Fruit fly (Drosophila melanogaster) whole organism, embryonic: ENCODE data around the gene CG34269.

Experiments
- CG11456 ChIP-seq: fragments of 200-800 bp; sonication (Bioruptor generic); IDR thresholded peaks from 3 replicates; pipeline ENCODE4 v1.3.6; 2022; ENCODE audit warnings: missing biosample characterization, missing genetic modification characterization
- CG11695 ChIP-seq: fragments of 200-800 bp; sonication (Bioruptor generic); IDR thresholded peaks from 3 replicates; pipeline ENCODE4 v1.3.6; 2022; ENCODE audit warnings: missing biosample characterization, missing genetic modification characterization
- CG12769 ChIP-seq: fragments of 200-800 bp; sonication (Bioruptor generic); optimal IDR thresholded peaks from 2 replicates; lab custom pipeline; 2019; ENCODE audit warnings: missing biosample characterization, mild to moderate bottlenecking, missing genetic modification characterization, moderate library complexity
- CG13894 ChIP-seq: fragments of 200-800 bp; sonication (Bioruptor generic); optimal IDR thresholded peaks from 3 replicates; lab custom pipeline; 2018; ENCODE audit warnings: missing biosample characterization, mild to moderate bottlenecking, missing genetic modification characterization, moderate library complexity
- CG1529 ChIP-seq: fragments of 200-800 bp; sonication (Bioruptor generic); optimal IDR thresholded peaks from 3 replicates; lab custom pipeline; 2018; ENCODE audit warnings: missing biosample characterization, missing genetic modification characterization
- CG1647 ChIP-seq: fragments of 200-800 bp; sonication (Bioruptor generic); optimal IDR thresholded peaks from 3 replicates; lab custom pipeline; 2016; ENCODE audit warnings: missing biosample characterization, missing genetic modification characterization
- CG1832 ChIP-seq: fragments of 200-800 bp; sonication (Bioruptor generic); optimal IDR thresholded peaks from 2 replicates; lab custom pipeline; 2017; ENCODE audit warnings: missing biosample characterization, mild to moderate bottlenecking, missing genetic modification characterization, inconsistent platforms
- CG2889 ChIP-seq: fragments of 200-800 bp; sonication (Bioruptor generic); IDR thresholded peaks from 3 replicates; pipeline ENCODE4 v1.3.6; 2022; ENCODE audit warnings: missing biosample characterization, missing genetic modification characterization
- CG30403 ChIP-seq: fragments of 200-800 bp; sonication (Bioruptor generic); optimal IDR thresholded peaks from 3 replicates; lab custom pipeline; 2016; ENCODE audit warnings: missing biosample characterization, missing genetic modification characterization
- CG4730 ChIP-seq: fragments of 200-800 bp; sonication (Bioruptor generic); IDR thresholded peaks from 2 replicates; pipeline ENCODE4 v1.3.6; 2022; ENCODE audit warnings: missing biosample characterization, missing genetic modification characterization
- CG5180 ChIP-seq: fragments of 200-800 bp; sonication (Bioruptor generic); optimal IDR thresholded peaks from 3 replicates; lab custom pipeline; 2017; ENCODE audit warnings: missing biosample characterization, missing genetic modification characterization, mild to moderate bottlenecking, moderate library complexity, missing genetic modification reagents
- CG6175 ChIP-seq: fragments of 200-800 bp; sonication (Bioruptor generic); IDR thresholded peaks from 3 replicates; pipeline ENCODE4 v1.3.6; 2022; ENCODE audit warnings: missing biosample characterization, missing genetic modification characterization
- CG6765 ChIP-seq: fragments of 200-800 bp; sonication (Bioruptor generic); optimal IDR thresholded peaks from 3 replicates; lab custom pipeline; 2017; ENCODE audit warnings: missing biosample characterization, mild to moderate bottlenecking, missing genetic modification characterization
- CG6791 ChIP-seq: fragments of 200-800 bp; sonication (Bioruptor generic); IDR thresholded peaks from 3 replicates; pipeline ENCODE4 v1.3.6; 2022; ENCODE audit warnings: missing biosample characterization, missing genetic modification characterization; ENCODE audit not compliant: partially characterized antibody
- CG7963 ChIP-seq: fragments of 200-800 bp; sonication (Bioruptor generic); IDR thresholded peaks from 3 replicates; pipeline ENCODE4 v1.3.6; 2022; ENCODE audit warnings: missing biosample characterization, missing genetic modification characterization; ENCODE audit not compliant: partially characterized antibody
- D19A ChIP-seq: fragments of 200-800 bp; optimal IDR thresholded peaks from 3 replicates; lab custom pipeline; 2019; ENCODE audit warnings: missing biosample characterization, mild to moderate bottlenecking, missing genetic modification characterization, moderate library complexity
- Dfd ChIP-seq, 2 experiments: fragments of >200 bp; optimal IDR thresholded peaks; 2 replicates each; lab custom pipeline; 2017; ENCODE audit warnings: missing biosample characterization in 2 of 2, missing genetic modification characterization in 2 of 2
- Dll ChIP-seq: fragments of 200-800 bp; sonication (Bioruptor generic); IDR thresholded peaks from 4 replicates; pipeline ENCODE4 v1.3.6; 2022; ENCODE audit warnings: missing biosample characterization, missing genetic modification characterization; ENCODE audit not compliant: partially characterized antibody
- Drgx ChIP-seq: fragments of 200-800 bp; sonication (Bioruptor generic); IDR thresholded peaks from 2 replicates; pipeline ENCODE4 v1.3.6; 2022; ENCODE audit warnings: missing biosample characterization, missing genetic modification characterization
- Fer3 ChIP-seq: fragments of 200-800 bp; sonication (Bioruptor generic); optimal IDR thresholded peaks from 2 replicates; lab custom pipeline; 2018; ENCODE audit warnings: missing biosample characterization, mild to moderate bottlenecking, missing genetic modification characterization, moderate library complexity
- HHEX ChIP-seq: fragments of 200-800 bp; sonication (Bioruptor generic); optimal IDR thresholded peaks from 3 replicates; lab custom pipeline; 2017; ENCODE audit warnings: missing biosample characterization, mild to moderate bottlenecking, missing genetic modification characterization, missing genetic modification reagents
- Med ChIP-seq: fragments of 200-800 bp; sonication (Bioruptor generic); peaks from one replicate; lab custom pipeline; 2016; ENCODE audit warnings: missing biosample characterization, missing genetic modification characterization, mild to moderate bottlenecking, inconsistent platforms, moderate library complexity
- Scr ChIP-seq: fragments of 200-800 bp; sonication (Bioruptor generic); IDR thresholded peaks from 2 replicates; pipeline ENCODE4 v1.3.6; 2022; ENCODE audit warnings: missing biosample characterization, missing genetic modification characterization; ENCODE audit not compliant: partially characterized antibody
- Sry-β ChIP-seq: fragments of 200-800 bp; sonication (Bioruptor generic); optimal IDR thresholded peaks from 2 replicates; lab custom pipeline; 2018; ENCODE audit warnings: missing biosample characterization, mild to moderate bottlenecking, missing genetic modification characterization, moderate library complexity
- Sry-δ ChIP-seq: fragments of 200-800 bp; sonication (Bioruptor generic); optimal IDR thresholded peaks from 2 replicates; lab custom pipeline; 2016; ENCODE audit warnings: missing biosample characterization, missing genetic modification characterization
- abd-A ChIP-seq: fragments of 200-800 bp; sonication (Bioruptor generic); optimal IDR thresholded peaks from 3 replicates; lab custom pipeline; 2019; ENCODE audit warnings: missing biosample characterization, mild to moderate bottlenecking, missing genetic modification characterization, moderate library complexity
- amos ChIP-seq: fragments of 200-800 bp; sonication (Bioruptor generic); IDR thresholded peaks from 2 replicates; pipeline ENCODE4 v1.3.6; 2022; ENCODE audit warnings: missing biosample characterization, missing genetic modification characterization; ENCODE audit not compliant: partially characterized antibody
- aop ChIP-seq: fragments of 200-800 bp; sonication (Bioruptor generic); IDR thresholded peaks from 2 replicates; pipeline ENCODE4 v1.3.6; 2022; ENCODE audit warnings: missing biosample characterization, missing genetic modification characterization
- bbx ChIP-seq: fragments of 200-800 bp; sonication (Bioruptor generic); IDR thresholded peaks from 2 replicates; pipeline ENCODE4 v1.3.6; 2022; ENCODE audit warnings: missing biosample characterization, missing genetic modification characterization; ENCODE audit not compliant: partially characterized antibody
- cg ChIP-seq: fragments of 200-800 bp; sonication (Bioruptor generic); optimal IDR thresholded peaks from 3 replicates; lab custom pipeline; 2019; ENCODE audit warnings: missing biosample characterization, mild to moderate bottlenecking, missing genetic modification characterization, moderate library complexity
- ci ChIP-seq: fragments of 200-800 bp; sonication (Bioruptor generic); IDR thresholded peaks from 3 replicates; pipeline ENCODE4 v1.3.6; 2022; ENCODE audit warnings: missing biosample characterization, missing genetic modification characterization
- corto ChIP-seq: fragments of 200-800 bp; sonication (Bioruptor generic); optimal IDR thresholded peaks from 2 replicates; lab custom pipeline; 2016; ENCODE audit warnings: missing biosample characterization, mild to moderate bottlenecking, missing genetic modification characterization, moderate library complexity
- dysf ChIP-seq: fragments of 200-800 bp; sonication (Bioruptor generic); IDR thresholded peaks from 3 replicates; pipeline ENCODE4 v1.3.6; 2022; ENCODE audit warnings: missing biosample characterization, missing genetic modification characterization
- emc ChIP-seq: fragments of 200-800 bp; sonication (Bioruptor generic); optimal IDR thresholded peaks from 2 replicates; lab custom pipeline; 2016; ENCODE audit warnings: missing biosample characterization, missing genetic modification characterization
- eve ChIP-seq, 2 experiments: fragments of >200 bp; optimal IDR thresholded peaks; 2 replicates each; lab custom pipeline; 2017; ENCODE audit warnings: missing biosample characterization in 2 of 2, missing genetic modification characterization in 2 of 2
- eyg ChIP-seq: fragments of 200-800 bp; sonication (Bioruptor generic); optimal IDR thresholded peaks from 3 replicates; lab custom pipeline; 2016; ENCODE audit warnings: missing biosample characterization, missing genetic modification characterization
- gcm2 ChIP-seq: fragments of 200-800 bp; sonication (Bioruptor generic); optimal IDR thresholded peaks from 2 replicates; lab custom pipeline; 2016; ENCODE audit warnings: missing biosample characterization, missing genetic modification characterization
- kni ChIP-seq: fragments of 200-800 bp; sonication (Bioruptor generic); optimal IDR thresholded peaks from 3 replicates; lab custom pipeline; 2017; ENCODE audit warnings: mild to moderate bottlenecking, missing biosample characterization, missing genetic modification reagents, missing genetic modification characterization
- lbe ChIP-seq: fragments of 200-800 bp; sonication (Bioruptor generic); optimal IDR thresholded peaks from 2 replicates; lab custom pipeline; 2016; ENCODE audit warnings: missing biosample characterization, mild to moderate bottlenecking, missing genetic modification characterization
- nom ChIP-seq: fragments of 200-800 bp; sonication (Bioruptor generic); optimal IDR thresholded peaks from 2 replicates; lab custom pipeline; 2017; ENCODE audit warnings: missing biosample characterization, missing genetic modification characterization, mild to moderate bottlenecking, moderate library complexity, missing genetic modification reagents
- otp ChIP-seq: fragments of 200-800 bp; sonication (Bioruptor generic); IDR thresholded peaks from 3 replicates; pipeline ENCODE4, ENCODE4 v1.3.6; 2022; ENCODE audit warnings: missing biosample characterization, missing genetic modification characterization
- psq ChIP-seq: fragments of 200-800 bp; sonication (Bioruptor generic); optimal IDR thresholded peaks from 2 replicates; lab custom pipeline; 2017; ENCODE audit warnings: missing biosample characterization, missing genetic modification characterization
- sens ChIP-seq: fragments of 200-800 bp; sonication (Bioruptor generic); peaks from one replicate; lab custom pipeline; 2016; ENCODE audit warnings: missing biosample characterization, missing genetic modification characterization
- slbo ChIP-seq: fragments of 200-800 bp; sonication (Bioruptor generic); IDR thresholded peaks from 2 replicates; pipeline ENCODE4 v1.3.6; 2022; ENCODE audit warnings: missing biosample characterization, missing genetic modification characterization
- stwl ChIP-seq: fragments of 200-800 bp; sonication (Bioruptor generic); optimal IDR thresholded peaks from 3 replicates; lab custom pipeline; 2018; ENCODE audit warnings: missing biosample characterization, mild to moderate bottlenecking, missing genetic modification characterization, moderate library complexity
- vnd ChIP-seq: fragments of 200-800 bp; sonication (Bioruptor generic); IDR thresholded peaks from 3 replicates; pipeline ENCODE4 v1.3.6; 2022; ENCODE audit warnings: missing biosample characterization, missing genetic modification characterization; ENCODE audit not compliant: partially characterized antibody
- vvl ChIP-seq: fragments of 200-800 bp; sonication (Bioruptor generic); IDR thresholded peaks from 2 replicates; pipeline ENCODE4 v1.3.6; 2022; ENCODE audit warnings: missing biosample characterization, missing genetic modification characterization

Gene CG34269

DNA sequence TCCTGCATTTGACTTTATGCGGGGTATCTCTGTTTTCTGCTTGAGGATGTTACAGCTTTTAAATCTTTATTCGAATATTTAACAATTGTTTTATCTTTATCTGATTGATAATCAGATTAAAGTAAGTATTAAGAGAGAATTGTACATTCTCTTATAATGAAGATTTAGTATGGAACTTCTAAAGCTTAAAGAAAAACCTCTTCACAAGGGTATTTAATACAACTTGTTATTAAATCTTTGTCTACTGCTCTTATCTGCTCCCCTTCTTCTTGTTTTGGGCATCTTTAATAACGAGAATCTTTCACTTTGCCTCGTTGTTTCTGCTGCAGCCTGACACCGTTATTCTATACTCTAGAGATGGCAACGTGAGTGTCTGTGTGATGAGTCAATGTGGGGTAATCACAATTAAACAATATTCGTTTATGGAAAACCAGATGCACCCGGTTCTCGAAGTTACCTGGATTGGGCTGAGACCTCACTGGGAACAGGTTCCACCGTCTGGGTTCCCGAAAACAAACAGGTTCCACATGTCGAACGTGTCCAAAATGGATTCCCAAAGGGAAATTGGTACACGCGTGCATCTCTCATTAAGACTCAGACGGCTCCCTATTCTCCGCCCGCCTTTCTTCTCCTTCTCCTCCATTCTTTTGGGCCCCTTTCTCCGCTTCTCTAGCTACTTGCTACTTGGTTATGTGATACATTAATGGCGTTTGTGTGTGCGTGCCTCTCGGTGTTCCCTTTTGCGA lies 22.1 kb downstream of the CG34269 start:
- no peak for TF ChIP-seq slbo (GFP tag; lab: Robert Waterston, UW)
- TF ChIP-seq Dll (GFP tag; lab: Robert Waterston, UW) = peak; percentile 58; the same call in 2 of the 4 replicates
- TF ChIP-seq CG13894 (tag; lab: Kevin White, UChicago) = peak; percentile 53
- TF ChIP-seq CG11456 (GFP tag; lab: Robert Waterston, UW) = 0 out of 3 replicates have a peak, but pooled peaks have one; percentile 28
- TF ChIP-seq dysf (GFP tag; lab: Robert Waterston, UW) = 0 out of 3 replicates have a peak, but pooled peaks have one; percentile 20
- TF ChIP-seq vvl (GFP tag; lab: Robert Waterston, UW) = 0 out of 2 replicates have a peak, but pooled peaks have one; percentile 15
- 0 out of 3 replicates have a peak, but pooled peaks have one; percentile 42 for TF ChIP-seq vnd (GFP tag; lab: Robert Waterston, UW)
- peak; percentile 43 for TF ChIP-seq Sry-δ (GFP tag; lab: Kevin White, UChicago)
- TF ChIP-seq sens (GFP tag; lab: Kevin White, UChicago) = peak; percentile 81
- TF ChIP-seq Med (GFP tag; lab: Kevin White, UChicago) = peak; percentile 71
- TF ChIP-seq CG4730 = no peak
- peak; percentile 33; the same call in 1 of the 3 replicates for TF ChIP-seq CG6791 (GFP tag; lab: Robert Waterston, UW)
- no peak for TF ChIP-seq Fer3 (tag; lab: Kevin White, UChicago)
- peak; percentile 26 for TF ChIP-seq cg (GFP tag; lab: Kevin White, UChicago)
- no peak for TF ChIP-seq CG1832 (GFP tag; lab: Kevin White, UChicago)
- no peak for TF ChIP-seq CG30403 (GFP tag; lab: Kevin White, UChicago)
- peak in 1 of 2 experiments; percentile 41 for TF ChIP-seq eve (GFP tag; optimal IDR thresholded peaks at IDR 0.05; lab: Kevin White, UChicago)
- no peak for TF ChIP-seq emc (GFP tag; lab: Kevin White, UChicago)
- TF ChIP-seq CG11695 (GFP tag; lab: Robert Waterston, UW) = no peak
- no peak for TF ChIP-seq gcm2
- TF ChIP-seq ci (GFP tag; lab: Robert Waterston, UW) = 0 out of 3 replicates have a peak, but pooled peaks have one; percentile 42
- peak; percentile 42; the same call in 1 of the 2 replicates for TF ChIP-seq Scr
- no peak for TF ChIP-seq CG7963
- peak; percentile 6 for TF ChIP-seq CG1647 (GFP tag; lab: Kevin White, UChicago)
- TF ChIP-seq Sry-β = peak; percentile 64
- no peak for TF ChIP-seq Dfd (GFP tag; optimal IDR thresholded peaks at IDR 0.05; lab: Kevin White, UChicago)
- TF ChIP-seq amos (GFP tag; lab: Robert Waterston, UW) = no peak
- peak; percentile 53 for TF ChIP-seq D19A (tag; lab: Kevin White, UChicago)
- TF ChIP-seq CG12769 (tag; lab: Kevin White, UChicago) = peak; percentile 39
- TF ChIP-seq CG1529 (GFP tag; lab: Kevin White, UChicago) = no peak
- peak; percentile 52 for TF ChIP-seq bbx (GFP tag; lab: Robert Waterston, UW)
- peak; percentile 36 for TF ChIP-seq psq (GFP tag; lab: Kevin White, UChicago)
- peak; percentile 32 for TF ChIP-seq corto (GFP tag; lab: Kevin White, UChicago)
- TF ChIP-seq nom = peak; percentile 28
- no peak for TF ChIP-seq CG5180 (GFP tag; lab: Kevin White, UChicago)
- TF ChIP-seq CG6175 (GFP tag; lab: Robert Waterston, UW) = 0 out of 3 replicates have a peak, but pooled peaks have one; percentile 18
- TF ChIP-seq eyg = peak; percentile 19
- peak; percentile 32; the same call in 1 of the 2 replicates for TF ChIP-seq Drgx (GFP tag; lab: Robert Waterston, UW)
- peak; percentile 30 for TF ChIP-seq lbe (GFP tag; lab: Kevin White, UChicago)
- TF ChIP-seq HHEX = peak; percentile 18
- no peak for TF ChIP-seq aop (GFP tag; lab: Robert Waterston, UW)
- peak; percentile 23 for TF ChIP-seq CG6765
- 0 out of 3 replicates have a peak, but pooled peaks have one; percentile 28 for TF ChIP-seq otp (GFP tag; lab: Robert Waterston, UW)
- no peak for TF ChIP-seq CG2889
- TF ChIP-seq stwl (tag; lab: Kevin White, UChicago) = peak; percentile 8
- peak; percentile 91 for TF ChIP-seq kni (GFP tag; lab: Kevin White, UChicago)
- peak; percentile 50 for TF ChIP-seq abd-A (tag; lab: Kevin White, UChicago)
